Worm (Caenorhabditis elegans) whole organism, early embryonic: ENCODE results near the gene K08E3.2.

Source experiments
- ama-1 ChIP-seq: fragments of 150-350 bp; optimal IDR thresholded peaks from 2 replicates; lab custom pipeline; 2014
- pes-1 ChIP-seq: fragments of 200-800 bp; sonication (Bioruptor generic); IDR thresholded peaks from 2 replicates; pipeline ENCODE4 v1.3.6; 2022; ENCODE audit warnings: missing genetic modification reagents, missing genetic modification characterization, missing compliant biosample characterization
- scrt-1 ChIP-seq: fragments of 200-800 bp; sonication (Bioruptor generic); IDR thresholded peaks from 2 replicates; pipeline ENCODE4 v1.3.6; 2022; ENCODE audit warnings: missing genetic modification characterization, missing compliant biosample characterization

- no peak for TF ChIP-seq pes-1 (GFP tag; lab: Robert Waterston, UW)
- TF ChIP-seq scrt-1 (GFP tag; lab: Robert Waterston, UW): no peak
- no peak for TF ChIP-seq ama-1 (lab: Kevin White, UChicago)
Measured at ce11 chrIII:13717505-13717904, 31.0 kb downstream of the K08E3.2 start.
